Fruit fly (Drosophila melanogaster): ENCODE results near the gene lsn.

Gene lsn

dm6 chr3R:21848987-21849442 is 16.0 kb upstream of the lsn start (continued):
- no peak for TF ChIP-seq NFAT (GFP tag; IDR thresholded peaks at IDR 0.05)
- no peak for TF ChIP-seq ato (GFP tag; IDR thresholded peaks at IDR 0.05; ENCODE audit: partially characterized antibody)
- TF ChIP-seq CG10654 (GFP tag; optimal IDR thresholded peaks at IDR 0.05) = peak; percentile 29
- no peak for TF ChIP-seq fd3F (GFP tag; optimal IDR thresholded peaks at IDR 0.05)
- TF ChIP-seq aop (GFP tag; IDR thresholded peaks at IDR 0.05) = no peak
- peak; percentile 85 for TF ChIP-seq dmrt99B (tag; optimal IDR thresholded peaks at IDR 0.05)
- TF ChIP-seq cas (GFP tag; IDR thresholded peaks at IDR 0.05) = no peak
- no peak for TF ChIP-seq D (optimal IDR thresholded peaks at IDR 0.05)
- peak; percentile 77 for TF ChIP-seq D (GFP tag; optimal IDR thresholded peaks at IDR 0.05)
- peak in 1 of 2 experiments; percentile 23 for TF ChIP-seq crp (GFP tag; optimal IDR thresholded peaks at IDR 0.05)
- TF ChIP-seq ap (GFP tag; IDR thresholded peaks at IDR 0.05) = no peak
- peak; percentile 13 for TF ChIP-seq CG15514 (GFP tag; optimal IDR thresholded peaks at IDR 0.05)
- TF ChIP-seq Hmx (GFP tag; optimal IDR thresholded peaks at IDR 0.05) = peak; percentile 36
- no peak for TF ChIP-seq CG3995 (GFP tag; optimal IDR thresholded peaks at IDR 0.05)
- TF ChIP-seq pzg (GFP tag; optimal IDR thresholded peaks at IDR 0.05) = no peak
- TF ChIP-seq slp2 (GFP tag; optimal IDR thresholded peaks at IDR 0.05) = peak; percentile 49
- no peak for TF ChIP-seq sr (GFP tag; IDR thresholded peaks at IDR 0.05)
- TF ChIP-seq CG7556 (GFP tag; optimal IDR thresholded peaks at IDR 0.05) = peak; percentile 84
- TF ChIP-seq Dek (tag; optimal IDR thresholded peaks at IDR 0.05) = peak; percentile 15
- peak; percentile 24; the same call in 1 of the 2 replicates for TF ChIP-seq CG10366 (GFP tag; IDR thresholded peaks at IDR 0.05)
- peak; percentile 65 for TF ChIP-seq Sox102F (GFP tag; optimal IDR thresholded peaks at IDR 0.05)
- TF ChIP-seq eyg (GFP tag; optimal IDR thresholded peaks at IDR 0.05) = peak; percentile 27
- TF ChIP-seq pan (optimal IDR thresholded peaks at IDR 0.05) = no peak
- peak in 1 of 2 experiments; percentile 35 for TF ChIP-seq pan (GFP tag; optimal IDR thresholded peaks at IDR 0.05 in 1 of 2, IDR thresholded peaks at IDR 0.05 in 1 of 2)
- TF ChIP-seq CG10274 (GFP tag; optimal IDR thresholded peaks at IDR 0.05) = peak; percentile 50
- peak; percentile 69 for TF ChIP-seq zfh1 (GFP tag; IDR thresholded peaks at IDR 0.05)
- TF ChIP-seq Hr78 (GFP tag; optimal IDR thresholded peaks at IDR 0.05) = peak in 1 of 2 experiments; percentile 49
- TF ChIP-seq run (tag; optimal IDR thresholded peaks at IDR 0.05) = peak; percentile 0
- peak; percentile 45 for TF ChIP-seq BtbVII (GFP tag; optimal IDR thresholded peaks at IDR 0.05)
- peak; percentile 79 to 86 for TF ChIP-seq eve (GFP tag; optimal IDR thresholded peaks at IDR 0.05)
- peak; percentile 61 for TF ChIP-seq CG15269 (tag; optimal IDR thresholded peaks at IDR 0.05)
- TF ChIP-seq MESR4 (GFP tag; optimal IDR thresholded peaks at IDR 0.05) = no peak
- peak; percentile 50 for TF ChIP-seq Spps (tag; optimal IDR thresholded peaks at IDR 0.05)
- TF ChIP-seq CG6854 (GFP tag; optimal IDR thresholded peaks at IDR 0.05) = no peak
- TF ChIP-seq odd (GFP tag; optimal IDR thresholded peaks at IDR 0.05) = peak; percentile 51
- no peak; the same call in 1 of the 2 replicates for TF ChIP-seq ro (GFP tag; IDR thresholded peaks at IDR 0.05)
- TF ChIP-seq CG8765 (GFP tag; IDR thresholded peaks at IDR 0.05) = no peak
- peak; percentile 56 for TF ChIP-seq E2f1 (GFP tag; IDR thresholded peaks at IDR 0.05)
- no peak for TF ChIP-seq zen2 (GFP tag; IDR thresholded peaks at IDR 0.05; ENCODE audit: partially characterized antibody)
- TF ChIP-seq Atf3 (GFP tag; optimal IDR thresholded peaks at IDR 0.05) = peak; percentile 16
- TF ChIP-seq zf30C (GFP tag; optimal IDR thresholded peaks at IDR 0.05) = no peak
- TF ChIP-seq ssp (GFP tag; IDR thresholded peaks at IDR 0.05) = peak; percentile 27; the same call in 1 of the 2 replicates
- TF ChIP-seq Camta (GFP tag; optimal IDR thresholded peaks at IDR 0.05) = peak; percentile 57
- TF ChIP-seq CoRest (tag; optimal IDR thresholded peaks at IDR 0.05) = peak; percentile 75
- TF ChIP-seq crc (GFP tag; optimal IDR thresholded peaks at IDR 0.05) = peak; percentile 52
- TF ChIP-seq Meics (GFP tag; optimal IDR thresholded peaks at IDR 0.05) = peak; percentile 66
- TF ChIP-seq wdn (GFP tag; IDR thresholded peaks at IDR 0.05) = no peak
- TF ChIP-seq stwl (tag; optimal IDR thresholded peaks at IDR 0.05) = peak; percentile 7
- no peak; the same call in 1 of the 2 replicates for TF ChIP-seq Rfx (GFP tag; IDR thresholded peaks at IDR 0.05)
- peak; percentile 65 for TF ChIP-seq CG6254 (GFP tag; optimal IDR thresholded peaks at IDR 0.05)
- TF ChIP-seq CG11456 (GFP tag; IDR thresholded peaks at IDR 0.05) = no peak
